Fruit fly (Drosophila melanogaster) whole organism, embryonic: ENCODE measurements around the gene cno.

Experiments
- Asciz ChIP-seq: fragments of 200-800 bp; sonication (Bioruptor generic); optimal IDR thresholded peaks from 2 replicates; lab custom pipeline; 2017; ENCODE audit warnings: missing biosample characterization, mild to moderate bottlenecking, missing genetic modification characterization, missing genetic modification reagents
- Atf-2 ChIP-seq: fragments of 200-800 bp; sonication (Bioruptor generic); optimal IDR thresholded peaks from 2 replicates; lab custom pipeline; 2016; ENCODE audit warnings: missing biosample characterization, missing genetic modification characterization
- B-H1 ChIP-seq: fragments of 200-800 bp; sonication (Bioruptor generic); IDR thresholded peaks from 3 replicates; pipeline ENCODE4 v1.3.6; 2022; ENCODE audit warnings: missing biosample characterization, missing genetic modification characterization
- CG10267 ChIP-seq: fragments of 200-800 bp; sonication (Bioruptor generic); optimal IDR thresholded peaks from 2 replicates; lab custom pipeline; 2018; ENCODE audit warnings: missing biosample characterization, mild to moderate bottlenecking, missing genetic modification characterization, moderate library complexity
- CG10979 ChIP-seq: fragments of 200-800 bp; sonication (Bioruptor generic); optimal IDR thresholded peaks from 2 replicates; lab custom pipeline; 2018; ENCODE audit warnings: missing biosample characterization, mild to moderate bottlenecking, missing genetic modification characterization, moderate library complexity
- CG11093 ChIP-seq: fragments of 200-800 bp; sonication (Bioruptor generic); IDR thresholded peaks from 3 replicates; pipeline ENCODE4 v1.3.6; 2022; ENCODE audit warnings: missing biosample characterization, missing genetic modification characterization
- CG11696 ChIP-seq: fragments of 200-800 bp; sonication (Bioruptor generic); IDR thresholded peaks from 2 replicates; pipeline ENCODE4 v1.3.6; 2022; ENCODE audit warnings: missing biosample characterization, missing genetic modification characterization
- CG12071 ChIP-seq: fragments of 200-800 bp; sonication (Bioruptor generic); optimal IDR thresholded peaks from 3 replicates; lab custom pipeline; 2018; ENCODE audit warnings: missing biosample characterization, mild to moderate bottlenecking, missing genetic modification characterization
- CG1233 ChIP-seq: fragments of 200-800 bp; sonication (Bioruptor generic); optimal IDR thresholded peaks from 4 replicates; lab custom pipeline; 2018; ENCODE audit warnings: missing biosample characterization, mild to moderate bottlenecking, missing genetic modification characterization
- CG15269 ChIP-seq: fragments of 200-800 bp; sonication (Bioruptor generic); optimal IDR thresholded peaks from 2 replicates; lab custom pipeline; 2018; ENCODE audit warnings: missing biosample characterization, mild to moderate bottlenecking, missing genetic modification characterization, moderate library complexity
- CG2712 ChIP-seq: fragments of 200-800 bp; optimal IDR thresholded peaks from 3 replicates; lab custom pipeline; 2019; ENCODE audit warnings: missing biosample characterization, mild to moderate bottlenecking, missing genetic modification characterization, moderate library complexity
- CG31365 ChIP-seq: fragments of 200-800 bp; sonication (Bioruptor generic); optimal IDR thresholded peaks from 2 replicates; lab custom pipeline; 2018; ENCODE audit warnings: missing biosample characterization, mild to moderate bottlenecking, missing genetic modification characterization
- CG32767 ChIP-seq: fragments of 200-800 bp; sonication (Bioruptor generic); IDR thresholded peaks from 2 replicates; pipeline ENCODE4 v1.3.6; 2022; ENCODE audit warnings: missing biosample characterization, missing genetic modification characterization
- CG34422 ChIP-seq: fragments of 200-800 bp; sonication (Bioruptor generic); IDR thresholded peaks from 3 replicates; pipeline ENCODE4 v1.3.6; 2022; ENCODE audit warnings: missing biosample characterization, missing genetic modification characterization
- CG7839 ChIP-seq: fragments of 200-800 bp; sonication (Bioruptor generic); optimal IDR thresholded peaks from 3 replicates; lab custom pipeline; 2018; ENCODE audit warnings: missing biosample characterization, mild to moderate bottlenecking, missing genetic modification characterization, moderate library complexity
- CG8765 ChIP-seq: fragments of 200-800 bp; sonication (Bioruptor generic); IDR thresholded peaks from 2 replicates; pipeline ENCODE4 v1.3.6; 2022; ENCODE audit warnings: missing biosample characterization, missing genetic modification characterization
- CG9727 ChIP-seq: fragments of 200-800 bp; sonication (Bioruptor generic); optimal IDR thresholded peaks from 3 replicates; lab custom pipeline; 2017; ENCODE audit warnings: missing biosample characterization, mild to moderate bottlenecking, missing genetic modification characterization
- Camta ChIP-seq: fragments of 200-800 bp; sonication (Bioruptor generic); optimal IDR thresholded peaks from 2 replicates; lab custom pipeline; 2016; ENCODE audit warnings: missing biosample characterization, missing genetic modification characterization
- E2f1 ChIP-seq: fragments of 200-800 bp; sonication (Bioruptor generic); IDR thresholded peaks from 2 replicates; pipeline ENCODE4 v1.3.6; 2022; ENCODE audit warnings: missing biosample characterization, missing genetic modification characterization
- H15 ChIP-seq: fragments of 200-800 bp; sonication (Bioruptor generic); IDR thresholded peaks from 3 replicates; pipeline ENCODE4 v1.3.6; 2022; ENCODE audit warnings: missing biosample characterization, missing genetic modification characterization
- NC2β ChIP-seq: fragments of 200-800 bp; sonication (Bioruptor generic); optimal IDR thresholded peaks from 2 replicates; lab custom pipeline; 2016; ENCODE audit warnings: missing biosample characterization, missing genetic modification characterization
- Six4 ChIP-seq: fragments of 200-800 bp; sonication (Bioruptor generic); optimal IDR thresholded peaks from 2 replicates; lab custom pipeline; 2016; ENCODE audit warnings: missing biosample characterization, missing genetic modification characterization
- Sry-β ChIP-seq: fragments of 200-800 bp; sonication (Bioruptor generic); optimal IDR thresholded peaks from 2 replicates; lab custom pipeline; 2018; ENCODE audit warnings: missing biosample characterization, mild to moderate bottlenecking, missing genetic modification characterization, moderate library complexity
- Stat92E ChIP-seq, 3 experiments: fragments of >200 bp in 2 of 3; fragments of 200-800 bp in 1 of 3; sonication (Bioruptor generic) in 1 of 3; optimal IDR thresholded peaks; 2 replicates each; lab custom pipeline; 2017 to 2019; ENCODE audit warnings: missing biosample characterization in 3 of 3, missing genetic modification characterization in 3 of 3, mild to moderate bottlenecking in 1 of 3, moderate library complexity in 1 of 3
- TFAM ChIP-seq: fragments of 200-800 bp; sonication (Bioruptor generic); optimal IDR thresholded peaks from 2 replicates; lab custom pipeline; 2017; ENCODE audit warnings: missing biosample characterization, missing genetic modification characterization, inconsistent platforms
- ab ChIP-seq: fragments of 200-800 bp; sonication (Bioruptor generic); optimal IDR thresholded peaks from 2 replicates; lab custom pipeline; 2016; ENCODE audit warnings: missing biosample characterization, missing genetic modification characterization
- ash1 ChIP-seq: fragments of 200-800 bp; sonication (Bioruptor generic); optimal IDR thresholded peaks from 2 replicates; lab custom pipeline; 2018; ENCODE audit warnings: missing biosample characterization, mild to moderate bottlenecking, missing genetic modification characterization
- az2 ChIP-seq: fragments of 200-800 bp; sonication (Bioruptor generic); optimal IDR thresholded peaks from 3 replicates; lab custom pipeline; 2016; ENCODE audit warnings: missing biosample characterization, missing genetic modification characterization
- cato ChIP-seq: fragments of 200-800 bp; sonication (Bioruptor generic); optimal IDR thresholded peaks from 2 replicates; lab custom pipeline; 2016; ENCODE audit warnings: missing biosample characterization, missing genetic modification characterization, borderline replicate concordance
- chinmo ChIP-seq: fragments of 200-800 bp; sonication (Bioruptor generic); IDR thresholded peaks from 4 replicates; pipeline ENCODE4 v1.3.6; 2022; ENCODE audit warnings: missing biosample characterization, missing genetic modification characterization; ENCODE audit not compliant: partially characterized antibody
- dm ChIP-seq: fragments of 200-800 bp; sonication (Bioruptor generic); optimal IDR thresholded peaks from 3 replicates; lab custom pipeline; 2016; ENCODE audit warnings: missing biosample characterization, missing genetic modification characterization
- dysf ChIP-seq: fragments of 200-800 bp; sonication (Bioruptor generic); IDR thresholded peaks from 3 replicates; pipeline ENCODE4 v1.3.6; 2022; ENCODE audit warnings: missing biosample characterization, missing genetic modification characterization
- en ChIP-seq: fragments of 200-800 bp; sonication (Bioruptor generic); optimal IDR thresholded peaks from 2 replicates; lab custom pipeline; 2016; ENCODE audit warnings: missing biosample characterization, missing genetic modification characterization
- fu2 ChIP-seq: fragments of 200-800 bp; sonication (Bioruptor generic); optimal IDR thresholded peaks from 2 replicates; lab custom pipeline; 2016; ENCODE audit warnings: missing biosample characterization, missing genetic modification characterization
- gsb-n ChIP-seq: fragments of 200-800 bp; sonication (Bioruptor generic); optimal IDR thresholded peaks from 3 replicates; lab custom pipeline; 2018; ENCODE audit warnings: missing biosample characterization, mild to moderate bottlenecking, missing genetic modification characterization
- hth ChIP-seq: fragments of >200 bp; optimal IDR thresholded peaks from 2 replicates; lab custom pipeline; 2017; ENCODE audit warnings: inconsistent platforms
- jigr1 ChIP-seq: fragments of 200-800 bp; sonication (Bioruptor generic); IDR thresholded peaks from 3 replicates; pipeline ENCODE4 v1.3.6; 2022; ENCODE audit warnings: missing biosample characterization, missing genetic modification characterization
- kni ChIP-seq: fragments of 200-800 bp; sonication (Bioruptor generic); optimal IDR thresholded peaks from 3 replicates; lab custom pipeline; 2017; ENCODE audit warnings: mild to moderate bottlenecking, missing biosample characterization, missing genetic modification reagents, missing genetic modification characterization
- knrl ChIP-seq: fragments of 200-800 bp; sonication (Bioruptor generic); IDR thresholded peaks from 3 replicates; pipeline ENCODE4 v1.3.6; 2022; ENCODE audit warnings: missing biosample characterization, missing genetic modification characterization; ENCODE audit not compliant: partially characterized antibody
- mam ChIP-seq: fragments of 200-800 bp; sonication (Bioruptor generic); optimal IDR thresholded peaks from 3 replicates; lab custom pipeline; 2016; ENCODE audit warnings: missing biosample characterization, missing genetic modification characterization
- nom ChIP-seq: fragments of 200-800 bp; sonication (Bioruptor generic); optimal IDR thresholded peaks from 2 replicates; lab custom pipeline; 2017; ENCODE audit warnings: missing biosample characterization, missing genetic modification characterization, mild to moderate bottlenecking, moderate library complexity, missing genetic modification reagents
- oc ChIP-seq: fragments of 200-800 bp; sonication (Bioruptor generic); optimal IDR thresholded peaks from 2 replicates; lab custom pipeline; 2018; ENCODE audit warnings: missing biosample characterization, mild to moderate bottlenecking, missing genetic modification characterization, moderate library complexity
- onecut ChIP-seq: fragments of 200-800 bp; sonication (Bioruptor generic); IDR thresholded peaks from 2 replicates; pipeline ENCODE4 v1.3.6; 2022; ENCODE audit warnings: missing biosample characterization, missing genetic modification characterization
- pb ChIP-seq: fragments of 200-800 bp; sonication (Bioruptor generic); optimal IDR thresholded peaks from 3 replicates; lab custom pipeline; 2016; ENCODE audit warnings: missing biosample characterization, missing genetic modification characterization
- pnt ChIP-seq: fragments of 200-800 bp; sonication (Bioruptor generic); optimal IDR thresholded peaks from 3 replicates; lab custom pipeline; 2016; ENCODE audit warnings: missing biosample characterization, missing genetic modification characterization
- ranshi ChIP-seq: fragments of 200-800 bp; sonication (Bioruptor generic); IDR thresholded peaks from 2 replicates; pipeline ENCODE4 v1.3.6; 2022; ENCODE audit warnings: missing biosample characterization, missing genetic modification characterization
- scrt ChIP-seq: fragments of 200-800 bp; sonication (Bioruptor generic); optimal IDR thresholded peaks from 2 replicates; lab custom pipeline; 2018; ENCODE audit warnings: missing biosample characterization, mild to moderate bottlenecking, missing genetic modification characterization, moderate library complexity
- slp2 ChIP-seq: fragments of 200-800 bp; sonication (Bioruptor generic); optimal IDR thresholded peaks from 2 replicates; lab custom pipeline; 2016; ENCODE audit warnings: missing biosample characterization, missing genetic modification characterization
- sr ChIP-seq: fragments of 200-800 bp; sonication (Bioruptor generic); IDR thresholded peaks from 3 replicates; pipeline ENCODE4 v1.3.6; 2022; ENCODE audit warnings: missing biosample characterization, missing genetic modification characterization
- wek ChIP-seq: fragments of 200-800 bp; sonication (Bioruptor generic); optimal IDR thresholded peaks from 3 replicates; lab custom pipeline; 2018; ENCODE audit warnings: missing biosample characterization, mild to moderate bottlenecking, missing genetic modification characterization, moderate library complexity

cno gene

DNA sequence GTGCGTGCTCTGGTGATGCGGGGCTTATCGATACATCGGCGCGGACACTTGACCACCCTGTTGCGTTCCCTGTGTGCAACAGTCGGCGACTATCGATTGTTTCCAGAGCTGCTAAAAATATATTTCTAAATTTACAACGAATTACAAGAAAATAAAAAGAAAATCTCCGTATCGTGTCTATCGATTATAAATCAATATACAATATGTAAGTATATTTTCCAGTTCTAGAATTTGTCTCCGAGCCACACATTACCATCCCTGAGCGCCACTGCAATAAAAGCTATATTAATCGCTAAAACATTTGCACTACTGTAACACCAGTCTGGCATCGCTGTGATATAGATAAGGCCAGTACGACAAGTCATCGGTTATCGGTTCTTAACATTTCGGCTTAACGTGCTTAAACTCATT, 14.9 kb upstream of the cno start, which contains the start of the genes Kat60 and Mms19 (continued):
- TF ChIP-seq slp2 (no peak), CG11093 (GFP tag; lab: Robert Waterston, UW) (peak; percentile 52; the same call in 1 of the 3 replicates), scrt (peak; percentile 95), pnt (GFP tag; lab: Kevin White, UChicago) (peak; percentile 60), dm (GFP tag; lab: Kevin White, UChicago) (peak; percentile 59), H15 (peak; percentile 55; the same call in 1 of the 3 replicates), pb (GFP tag; lab: Kevin White, UChicago) (peak; percentile 36), mam (GFP tag; lab: Kevin White, UChicago) (peak; percentile 82), CG1233 (GFP tag; lab: Kevin White, UChicago) (peak; percentile 37), ab (GFP tag; lab: Kevin White, UChicago) (no peak), CG32767 (GFP tag; lab: Robert Waterston, UW) (peak; percentile 46; the same call in 1 of the 2 replicates), oc (peak; percentile 26), chinmo (GFP tag; lab: Robert Waterston, UW) (peak; percentile 36; the same call in 2 of the 4 replicates), Stat92E (GFP tag; optimal IDR thresholded peaks at IDR 0.05; lab: Kevin White, UChicago) (peak in 1 of 3 experiments; percentile 68), Asciz (GFP tag; lab: Kevin White, UChicago) (no peak), onecut (GFP tag; lab: Robert Waterston, UW) (0 out of 2 replicates have a peak, but pooled peaks have one; percentile 17), cato (peak; percentile 58), CG8765 (GFP tag; lab: Robert Waterston, UW) (peak; percentile 52; the same call in 1 of the 2 replicates), Camta (GFP tag; lab: Kevin White, UChicago) (peak; percentile 67), sr (GFP tag; lab: Robert Waterston, UW) (no peak), E2f1 (GFP tag; lab: Robert Waterston, UW) (peak; percentile 62; the same call in 1 of the 2 replicates), CG15269 (tag; lab: Kevin White, UChicago) (no peak), CG34422 (peak; percentile 50; the same call in 2 of the 3 replicates), TFAM (GFP tag; lab: Kevin White, UChicago) (no peak), nom (no peak), Atf-2 (peak; percentile 51), az2 (GFP tag; lab: Kevin White, UChicago) (peak; percentile 66), B-H1 (GFP tag; lab: Robert Waterston, UW) (peak; percentile 53), jigr1 (GFP tag; lab: Robert Waterston, UW) (peak; percentile 82; the same call in 2 of the 3 replicates), NC2β (GFP tag; lab: Kevin White, UChicago) (no peak), CG12071 (GFP tag; lab: Kevin White, UChicago) (no peak), ranshi (GFP tag; lab: Robert Waterston, UW) (peak; percentile 61; the same call in 1 of the 2 replicates), en (GFP tag; lab: Kevin White, UChicago) (peak; percentile 43), fu2 (GFP tag; lab: Kevin White, UChicago) (peak; percentile 19), CG31365 (tag; lab: Kevin White, UChicago) (no peak), knrl (peak; percentile 98), kni (GFP tag; lab: Kevin White, UChicago) (peak; percentile 33), CG10267 (tag; lab: Kevin White, UChicago) (peak; percentile 76), CG2712 (tag; lab: Kevin White, UChicago) (peak; percentile 74), CG9727 (GFP tag; lab: Kevin White, UChicago) (peak; percentile 76), CG11696 (GFP tag; lab: Robert Waterston, UW) (no peak), dysf (GFP tag; lab: Robert Waterston, UW) (peak; percentile 69; the same call in 2 of the 3 replicates), gsb-n (no peak), CG10979 (tag; lab: Kevin White, UChicago) (peak; percentile 36), hth (no peak), CG7839 (no peak), Sry-β (GFP tag; lab: Kevin White, UChicago) (peak; percentile 95), ash1 (no peak), wek (GFP tag; lab: Kevin White, UChicago) (no peak), Six4 (GFP tag; lab: Kevin White, UChicago) (no peak)
